Worm (Caenorhabditis elegans) whole organism, early embryonic: ENCODE measurements around the gene nex-1.

Source experiments
- F13C5.2 ChIP-seq: sonication (generic microtip); optimal IDR thresholded peaks from 2 replicates; lab custom pipeline; 2017; ENCODE audit warnings: mild to moderate bottlenecking, missing genetic modification characterization, inconsistent platforms, missing compliant biosample characterization
- ama-1 ChIP-seq: fragments of 150-350 bp; optimal IDR thresholded peaks from 2 replicates; lab custom pipeline; 2014
- ceh-13 ChIP-seq: fragments of 200-800 bp; sonication (Bioruptor generic); optimal IDR thresholded peaks from 2 replicates; lab custom pipeline; 2018; ENCODE audit warnings: mild to moderate bottlenecking, missing genetic modification characterization, missing compliant biosample characterization
- ceh-36 ChIP-seq: sonication (generic microtip); optimal IDR thresholded peaks from 2 replicates; lab custom pipeline; 2016; ENCODE audit warnings: missing genetic modification characterization, inconsistent platforms, missing compliant biosample characterization
- ets-7 ChIP-seq: sonication (generic microtip); optimal IDR thresholded peaks from 2 replicates; lab custom pipeline; 2016; ENCODE audit warnings: missing genotype, missing genetic modification characterization, missing compliant biosample characterization
- flt-1 ChIP-seq: fragments of 200-800 bp; sonication (Bioruptor generic); IDR thresholded peaks from 2 replicates; pipeline ENCODE4 v1.3.6; 2022; ENCODE audit warnings: missing genetic modification characterization, missing compliant biosample characterization
- hmbx-1 ChIP-seq: sonication (generic microtip); optimal IDR thresholded peaks from 2 replicates; lab custom pipeline; 2016; ENCODE audit warnings: mild to moderate bottlenecking, missing genetic modification characterization, missing compliant biosample characterization
- hmg-4 ChIP-seq: fragments of 200-800 bp; sonication (Bioruptor generic); optimal IDR thresholded peaks from 2 replicates; lab custom pipeline; 2018; ENCODE audit warnings: mild to moderate bottlenecking, missing genetic modification characterization, missing compliant biosample characterization
- hnd-1 ChIP-seq: sonication (generic microtip); optimal IDR thresholded peaks from 2 replicates; lab custom pipeline; 2016; ENCODE audit warnings: missing genetic modification characterization, missing compliant biosample characterization
- pes-1 ChIP-seq: fragments of 200-800 bp; sonication (Bioruptor generic); IDR thresholded peaks from 2 replicates; pipeline ENCODE4 v1.3.6; 2022; ENCODE audit warnings: missing genetic modification reagents, missing genetic modification characterization, missing compliant biosample characterization
- scrt-1 ChIP-seq: fragments of 200-800 bp; sonication (Bioruptor generic); IDR thresholded peaks from 2 replicates; pipeline ENCODE4 v1.3.6; 2022; ENCODE audit warnings: missing genetic modification characterization, missing compliant biosample characterization
- tbx-11 ChIP-seq: fragments of 200-800 bp; sonication (Bioruptor generic); IDR thresholded peaks from 2 replicates; pipeline ENCODE4 v1.3.6; 2022; ENCODE audit warnings: missing genetic modification characterization, missing compliant biosample characterization
- tra-4 ChIP-seq: sonication (generic microtip); optimal IDR thresholded peaks from 2 replicates; lab custom pipeline; 2017; ENCODE audit warnings: missing genetic modification characterization, missing compliant biosample characterization

DNA sequence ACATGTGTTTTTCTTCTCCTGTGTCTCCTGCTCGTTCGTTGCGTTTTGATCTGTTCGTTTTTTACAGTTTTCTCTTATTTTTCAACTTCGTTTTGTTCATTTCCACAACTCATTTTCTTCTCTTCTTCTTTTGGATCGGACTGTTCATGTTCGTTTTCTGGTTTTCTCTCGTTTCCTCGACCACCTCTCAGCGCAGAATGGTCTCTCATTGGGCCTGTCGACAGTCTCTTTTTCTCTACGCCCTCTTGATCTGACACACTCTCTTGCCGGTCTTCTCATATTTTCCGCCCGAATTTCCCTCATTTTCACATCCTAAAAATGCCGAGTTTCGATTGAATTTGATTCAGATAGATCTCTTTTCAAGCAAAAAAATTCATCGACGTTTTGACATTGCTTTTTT, 43.8 kb upstream of the nex-1 start:
- no peak for TF ChIP-seq flt-1
- no peak for TF ChIP-seq tra-4 (tag; lab: Kevin White, UChicago)
- TF ChIP-seq tbx-11 (GFP tag; lab: Robert Waterston, UW) = no peak
- no peak for TF ChIP-seq ets-7 (tag; lab: Kevin White, UChicago)
- no peak for TF ChIP-seq ama-1 (lab: Kevin White, UChicago)
- no peak for TF ChIP-seq pes-1 (GFP tag; lab: Robert Waterston, UW)
- no peak for TF ChIP-seq hnd-1 (tag; lab: Kevin White, UChicago)
- no peak for TF ChIP-seq ceh-36 (tag; lab: Kevin White, UChicago)
- TF ChIP-seq scrt-1 (GFP tag; lab: Robert Waterston, UW) = no peak
- TF ChIP-seq F13C5.2 = no peak
- no peak for TF ChIP-seq hmbx-1
- no peak for TF ChIP-seq hmg-4 (GFP tag; lab: Kevin White, UChicago)
- TF ChIP-seq ceh-13 (GFP tag; lab: Kevin White, UChicago) = no peak
